Fruit fly (Drosophila melanogaster) whole organism, prepupa: ENCODE data around the gene CG4768.

ENCODE experiments used
- Blimp-1 ChIP-seq: fragments of 200-800 bp; sonication (Bioruptor generic); optimal IDR thresholded peaks from 3 replicates; lab custom pipeline; 2017; ENCODE audit warnings: missing biosample characterization, missing genetic modification characterization, mild to moderate bottlenecking, moderate library complexity, missing genetic modification reagents
- CG10669 ChIP-seq: fragments of 200-800 bp; sonication (Bioruptor generic); optimal IDR thresholded peaks from 3 replicates; lab custom pipeline; 2018; ENCODE audit warnings: missing biosample characterization, mild to moderate bottlenecking, missing genetic modification characterization, moderate library complexity
- CG11902 ChIP-seq: fragments of 200-800 bp; sonication (Bioruptor generic); optimal IDR thresholded peaks from 3 replicates; lab custom pipeline; 2016; ENCODE audit warnings: missing biosample characterization, missing genetic modification characterization
- CG3919 ChIP-seq: fragments of 200-800 bp; sonication (Bioruptor generic); optimal IDR thresholded peaks from 3 replicates; lab custom pipeline; 2016; ENCODE audit warnings: missing biosample characterization, missing genetic modification characterization
- CG6163 ChIP-seq: fragments of 200-800 bp; sonication (Bioruptor generic); IDR thresholded peaks from 3 replicates; pipeline ENCODE4 v1.3.6; 2022; ENCODE audit warnings: missing biosample characterization, missing genetic modification characterization
- Eip75B ChIP-seq: fragments of 200-800 bp; sonication (Bioruptor generic); optimal IDR thresholded peaks from 3 replicates; lab custom pipeline; 2016; ENCODE audit warnings: missing biosample characterization, missing genetic modification characterization
- Gug ChIP-seq: fragments of 200-800 bp; sonication (Bioruptor generic); IDR thresholded peaks from 2 replicates; pipeline ENCODE4 v1.3.6; 2022; ENCODE audit warnings: missing biosample characterization, missing genetic modification characterization
- Lpt ChIP-seq: fragments of 200-800 bp; sonication (Bioruptor generic); optimal IDR thresholded peaks from 3 replicates; lab custom pipeline; 2016; ENCODE audit warnings: missing biosample characterization, missing genetic modification characterization
- eg ChIP-seq: fragments of 200-800 bp; sonication (Bioruptor generic); IDR thresholded peaks from 3 replicates; pipeline ENCODE4 v1.3.6; 2022; ENCODE audit warnings: missing biosample characterization, missing genetic modification characterization
- esn ChIP-seq: fragments of 200-800 bp; sonication (Bioruptor generic); optimal IDR thresholded peaks from 2 replicates; lab custom pipeline; 2016; ENCODE audit warnings: missing biosample characterization, mild to moderate bottlenecking, missing genetic modification characterization, moderate library complexity

DNA sequence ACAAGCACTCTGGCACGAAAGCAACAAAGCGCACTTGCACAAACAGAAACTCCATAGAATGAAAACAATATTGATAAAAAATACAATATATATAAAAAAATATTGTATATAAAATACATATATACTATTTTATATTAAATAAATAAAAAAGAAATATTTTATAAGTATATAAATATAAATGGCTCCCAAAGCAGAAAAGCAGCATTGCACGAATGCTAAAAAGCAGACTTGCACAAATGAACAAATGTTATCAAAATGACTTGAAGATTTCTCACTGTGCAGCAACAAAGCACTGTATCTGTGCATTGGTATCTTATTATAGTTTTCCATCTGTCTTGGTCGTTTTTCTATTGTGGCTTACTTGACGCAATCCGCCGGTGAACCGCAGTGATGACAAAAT lies 23.1 kb upstream of the CG4768 start:
- TF ChIP-seq eg (GFP tag; lab: Robert Waterston, UW) = no peak
- TF ChIP-seq CG10669 (GFP tag; lab: Kevin White, UChicago) = no peak
- no peak for TF ChIP-seq esn (GFP tag; lab: Kevin White, UChicago)
- no peak for TF ChIP-seq Lpt (GFP tag; lab: Kevin White, UChicago)
- no peak for TF ChIP-seq CG11902
- no peak for TF ChIP-seq CG6163 (GFP tag; lab: Robert Waterston, UW)
- no peak for TF ChIP-seq Eip75B (GFP tag; lab: Kevin White, UChicago)
- no peak for TF ChIP-seq CG3919
- no peak for TF ChIP-seq Blimp-1 (GFP tag; lab: Kevin White, UChicago)
- TF ChIP-seq Gug (GFP tag; lab: Robert Waterston, UW) = no peak
